Fruit fly (Drosophila melanogaster) whole organism, embryonic: ENCODE measurements around the gene ClpP.
A peak's percentile ranks its signal among the peaks of the same experiment; 100 is the strongest.

ENCODE experiments used
- Atf6 ChIP-seq: fragments of 200-800 bp; sonication (Bioruptor generic); IDR thresholded peaks from 2 replicates; pipeline ENCODE4 v1.3.6; 2022; ENCODE audit warnings: missing biosample characterization, missing genetic modification characterization
- Awh ChIP-seq: fragments of 200-800 bp; sonication (Bioruptor generic); IDR thresholded peaks from 2 replicates; pipeline ENCODE4, ENCODE4 v1.3.6; 2022; ENCODE audit warnings: missing biosample characterization, missing genetic modification characterization
- B-H2 ChIP-seq: fragments of 200-800 bp; sonication (Bioruptor generic); optimal IDR thresholded peaks from 2 replicates; lab custom pipeline; 2018; ENCODE audit warnings: missing biosample characterization, mild to moderate bottlenecking, missing genetic modification characterization
- CG10543 ChIP-seq: fragments of 200-800 bp; sonication (Bioruptor generic); optimal IDR thresholded peaks from 3 replicates; lab custom pipeline; 2017; ENCODE audit warnings: missing biosample characterization, mild to moderate bottlenecking, missing genetic modification characterization, moderate library complexity
- CG11398 ChIP-seq: fragments of 200-800 bp; sonication (Bioruptor generic); optimal IDR thresholded peaks from 2 replicates; lab custom pipeline; 2016; ENCODE audit warnings: missing biosample characterization, missing genetic modification characterization
- CG11696 ChIP-seq: fragments of 200-800 bp; sonication (Bioruptor generic); IDR thresholded peaks from 2 replicates; pipeline ENCODE4 v1.3.6; 2022; ENCODE audit warnings: missing biosample characterization, missing genetic modification characterization
- CG12236 ChIP-seq: fragments of 200-800 bp; sonication (Bioruptor generic); optimal IDR thresholded peaks from 2 replicates; lab custom pipeline; 2016; ENCODE audit warnings: missing biosample characterization, missing genetic modification characterization
- CG14014 ChIP-seq: fragments of 200-800 bp; sonication (Bioruptor generic); IDR thresholded peaks from 2 replicates; pipeline ENCODE4 v1.3.6; 2022; ENCODE audit warnings: missing biosample characterization, missing genetic modification characterization
- CG14710 ChIP-seq: fragments of 200-800 bp; sonication (Bioruptor generic); optimal IDR thresholded peaks from 3 replicates; lab custom pipeline; 2019; ENCODE audit warnings: missing biosample characterization, mild to moderate bottlenecking, missing genetic modification characterization, moderate library complexity
- CG14965 ChIP-seq: fragments of 200-800 bp; sonication (Bioruptor generic); optimal IDR thresholded peaks from 2 replicates; lab custom pipeline; 2016; ENCODE audit warnings: missing biosample characterization, missing genetic modification characterization, borderline replicate concordance
- CG15696 ChIP-seq: fragments of 200-800 bp; sonication (Bioruptor generic); optimal IDR thresholded peaks from 2 replicates; lab custom pipeline; 2019; ENCODE audit warnings: missing biosample characterization, mild to moderate bottlenecking, missing genetic modification characterization, moderate library complexity
- CG17829 ChIP-seq: fragments of 200-800 bp; optimal IDR thresholded peaks from 2 replicates; lab custom pipeline; 2019; ENCODE audit warnings: missing biosample characterization, mild to moderate bottlenecking, missing genetic modification characterization, moderate library complexity
- CG17912 ChIP-seq: fragments of 200-800 bp; sonication (Bioruptor generic); optimal IDR thresholded peaks from 2 replicates; lab custom pipeline; 2018; ENCODE audit warnings: missing biosample characterization, mild to moderate bottlenecking, missing genetic modification characterization
- CG32767 ChIP-seq: fragments of 200-800 bp; sonication (Bioruptor generic); IDR thresholded peaks from 2 replicates; pipeline ENCODE4 v1.3.6; 2022; ENCODE audit warnings: missing biosample characterization, missing genetic modification characterization
- CG33213 ChIP-seq: fragments of 200-800 bp; sonication (Bioruptor generic); optimal IDR thresholded peaks from 3 replicates; lab custom pipeline; 2016; ENCODE audit warnings: missing biosample characterization, missing genetic modification characterization
- CG3995 ChIP-seq: fragments of 200-800 bp; sonication (Bioruptor generic); optimal IDR thresholded peaks from 3 replicates; lab custom pipeline; 2016; ENCODE audit warnings: missing biosample characterization, missing genetic modification characterization
- CG4360 ChIP-seq: fragments of 200-800 bp; sonication (Bioruptor generic); IDR thresholded peaks from 2 replicates; pipeline ENCODE4 v1.3.6; 2022; ENCODE audit warnings: missing biosample characterization, missing genetic modification characterization
- CG6654 ChIP-seq: fragments of 200-800 bp; sonication (Bioruptor generic); optimal IDR thresholded peaks from 2 replicates; lab custom pipeline; 2017; ENCODE audit warnings: missing biosample characterization, mild to moderate bottlenecking, missing genetic modification characterization
- CG6689 ChIP-seq: fragments of 200-800 bp; sonication (Bioruptor generic); IDR thresholded peaks from 2 replicates; pipeline ENCODE4 v1.3.6; 2022; ENCODE audit warnings: missing biosample characterization, missing genetic modification characterization
- CG6791 ChIP-seq: fragments of 200-800 bp; sonication (Bioruptor generic); IDR thresholded peaks from 3 replicates; pipeline ENCODE4 v1.3.6; 2022; ENCODE audit warnings: missing biosample characterization, missing genetic modification characterization; ENCODE audit not compliant: partially characterized antibody
- CG7271 ChIP-seq: fragments of 200-800 bp; sonication (Bioruptor generic); optimal IDR thresholded peaks from 2 replicates; lab custom pipeline; 2018; ENCODE audit warnings: missing biosample characterization, mild to moderate bottlenecking, missing genetic modification characterization, moderate library complexity
- CG8281 ChIP-seq: fragments of 200-800 bp; sonication (Bioruptor generic); optimal IDR thresholded peaks from 2 replicates; lab custom pipeline; 2018; ENCODE audit warnings: missing biosample characterization, mild to moderate bottlenecking, missing genetic modification characterization, moderate library complexity
- CG8359 ChIP-seq: fragments of 200-800 bp; sonication (Bioruptor generic); optimal IDR thresholded peaks from 2 replicates; lab custom pipeline; 2017; ENCODE audit warnings: missing biosample characterization, mild to moderate bottlenecking, missing genetic modification characterization, borderline replicate concordance
- CG8944 ChIP-seq: fragments of 200-800 bp; sonication (Bioruptor generic); optimal IDR thresholded peaks from 3 replicates; lab custom pipeline; 2016; ENCODE audit warnings: missing biosample characterization, missing genetic modification characterization
- Dip3 ChIP-seq: fragments of 200-800 bp; sonication (Bioruptor generic); optimal IDR thresholded peaks from 3 replicates; lab custom pipeline; 2016; ENCODE audit warnings: missing biosample characterization, missing genetic modification characterization
- Fer3 ChIP-seq: fragments of 200-800 bp; sonication (Bioruptor generic); optimal IDR thresholded peaks from 2 replicates; lab custom pipeline; 2018; ENCODE audit warnings: missing biosample characterization, mild to moderate bottlenecking, missing genetic modification characterization, moderate library complexity
- H2.0 ChIP-seq: fragments of 200-800 bp; sonication (Bioruptor generic); IDR thresholded peaks from 2 replicates; pipeline ENCODE4 v1.3.6; 2022; ENCODE audit warnings: missing biosample characterization, missing genetic modification characterization
- HHEX ChIP-seq: fragments of 200-800 bp; sonication (Bioruptor generic); optimal IDR thresholded peaks from 3 replicates; lab custom pipeline; 2017; ENCODE audit warnings: missing biosample characterization, mild to moderate bottlenecking, missing genetic modification characterization, missing genetic modification reagents
- Hmx ChIP-seq: fragments of 200-800 bp; sonication (Bioruptor generic); optimal IDR thresholded peaks from 2 replicates; lab custom pipeline; 2016; ENCODE audit warnings: missing biosample characterization, missing genetic modification characterization
- Hr78 ChIP-seq, 2 experiments: fragments of 200-800 bp in 1 of 2; fragments of >200 bp in 1 of 2; sonication (Bioruptor generic) in 1 of 2; optimal IDR thresholded peaks; 2 replicates each; lab custom pipeline; 2017 to 2019; ENCODE audit warnings: missing biosample characterization in 2 of 2, missing genetic modification characterization in 2 of 2, mild to moderate bottlenecking in 1 of 2, moderate library complexity in 1 of 2
- Sox102F ChIP-seq: fragments of 200-800 bp; sonication (Bioruptor generic); optimal IDR thresholded peaks from 2 replicates; lab custom pipeline; 2018; ENCODE audit warnings: missing biosample characterization, mild to moderate bottlenecking, missing genetic modification characterization, moderate library complexity
- ase ChIP-seq: fragments of 200-800 bp; sonication (Bioruptor generic); IDR thresholded peaks from 3 replicates; pipeline ENCODE4 v1.3.6; 2022; ENCODE audit warnings: missing biosample characterization, missing genetic modification characterization
- cas ChIP-seq: fragments of 200-800 bp; sonication (Bioruptor generic); IDR thresholded peaks from 2 replicates; pipeline ENCODE4 v1.3.6; 2022; ENCODE audit warnings: missing biosample characterization, missing genetic modification characterization
- fd96Cb ChIP-seq: fragments of 200-800 bp; sonication (Bioruptor generic); optimal IDR thresholded peaks from 2 replicates; lab custom pipeline; 2018; ENCODE audit warnings: missing biosample characterization, mild to moderate bottlenecking, missing genetic modification characterization, moderate library complexity
- her ChIP-seq: fragments of 200-800 bp; sonication (Bioruptor generic); optimal IDR thresholded peaks from 2 replicates; lab custom pipeline; 2016; ENCODE audit warnings: missing biosample characterization, missing genetic modification characterization
- jumu ChIP-seq: fragments of 200-800 bp; sonication (Bioruptor generic); optimal IDR thresholded peaks from 3 replicates; lab custom pipeline; 2016; ENCODE audit warnings: missing biosample characterization, missing genetic modification characterization
- kah ChIP-seq: fragments of 200-800 bp; sonication (Bioruptor generic); optimal IDR thresholded peaks from 2 replicates; lab custom pipeline; 2018; ENCODE audit warnings: missing biosample characterization, mild to moderate bottlenecking, missing genetic modification characterization
- mirr ChIP-seq: fragments of 200-800 bp; sonication (Bioruptor generic); optimal IDR thresholded peaks from 3 replicates; lab custom pipeline; 2018; ENCODE audit warnings: missing biosample characterization, mild to moderate bottlenecking, missing genetic modification characterization
- org-1 ChIP-seq: fragments of 200-800 bp; sonication (Bioruptor generic); optimal IDR thresholded peaks from 2 replicates; lab custom pipeline; 2017; ENCODE audit warnings: missing biosample characterization, missing genetic modification characterization
- otp ChIP-seq: fragments of 200-800 bp; sonication (Bioruptor generic); IDR thresholded peaks from 3 replicates; pipeline ENCODE4, ENCODE4 v1.3.6; 2022; ENCODE audit warnings: missing biosample characterization, missing genetic modification characterization
- sc ChIP-seq, 3 experiments: fragments of >200 bp in 2 of 3; fragments of 200-800 bp in 1 of 3; sonication (Bioruptor generic) in 1 of 3; optimal IDR thresholded peaks; 2 replicates in 2 of 3; 3 replicates in 1 of 3; lab custom pipeline; 2017; ENCODE audit warnings: mild to moderate bottlenecking in 1 of 3, missing biosample characterization in 1 of 3, missing genetic modification characterization in 1 of 3, missing genetic modification reagents in 1 of 3
- schlank ChIP-seq: fragments of 200-800 bp; sonication (Bioruptor generic); optimal IDR thresholded peaks from 2 replicates; lab custom pipeline; 2018; ENCODE audit warnings: missing biosample characterization, mild to moderate bottlenecking, missing genetic modification characterization
- sd ChIP-seq: fragments of 200-800 bp; sonication (Bioruptor generic); optimal IDR thresholded peaks from 3 replicates; lab custom pipeline; 2018; ENCODE audit warnings: missing biosample characterization, mild to moderate bottlenecking, missing genetic modification characterization, moderate library complexity
- seq ChIP-seq: fragments of 200-800 bp; sonication (Bioruptor generic); IDR thresholded peaks from 2 replicates; pipeline ENCODE4 v1.3.6; 2022; ENCODE audit warnings: missing biosample characterization, missing genetic modification characterization
- shn ChIP-seq: fragments of 200-800 bp; sonication (Bioruptor generic); optimal IDR thresholded peaks from 3 replicates; lab custom pipeline; 2016; ENCODE audit warnings: missing biosample characterization, missing genetic modification characterization
- slbo ChIP-seq: fragments of 200-800 bp; sonication (Bioruptor generic); IDR thresholded peaks from 2 replicates; pipeline ENCODE4 v1.3.6; 2022; ENCODE audit warnings: missing biosample characterization, missing genetic modification characterization
- sug ChIP-seq: fragments of 200-800 bp; optimal IDR thresholded peaks from 2 replicates; lab custom pipeline; 2019; ENCODE audit warnings: missing biosample characterization, mild to moderate bottlenecking, missing genetic modification characterization, moderate library complexity
- wdn ChIP-seq: fragments of 200-800 bp; sonication (Bioruptor generic); IDR thresholded peaks from 2 replicates; pipeline ENCODE4 v1.3.6; 2022; ENCODE audit warnings: missing biosample characterization, missing genetic modification characterization
- zen ChIP-seq: fragments of 200-800 bp; sonication (Bioruptor generic); optimal IDR thresholded peaks from 3 replicates; lab custom pipeline; 2018; ENCODE audit warnings: missing biosample characterization, mild to moderate bottlenecking, missing genetic modification characterization, moderate library complexity

ClpP gene

dm6 chr2L:10381890-10382450 lies 25.4 kb downstream of the ClpP start, which contains the start of gene CG5096 (continued):
- TF ChIP-seq cas (GFP tag; lab: Robert Waterston, UW) (peak; percentile 76; the same call in 1 of the 2 replicates), wdn (peak; percentile 79), CG10543 (GFP tag; lab: Kevin White, UChicago) (peak; percentile 49), CG3995 (peak; percentile 49), CG15696 (tag; lab: Kevin White, UChicago) (peak; percentile 42), sug (tag; lab: Kevin White, UChicago) (peak; percentile 89), CG14014 (peak; percentile 92), CG17912 (peak; percentile 43), mirr (GFP tag; lab: Kevin White, UChicago) (peak; percentile 91), CG14965 (GFP tag; lab: Kevin White, UChicago) (no peak), jumu (peak; percentile 53), HHEX (GFP tag; lab: Kevin White, UChicago) (peak; percentile 90), CG6791 (GFP tag; lab: Robert Waterston, UW) (no peak), Hmx (GFP tag; lab: Kevin White, UChicago) (peak; percentile 69), ase (peak; percentile 77; the same call in 2 of the 3 replicates), kah (peak; percentile 67), Awh (GFP tag; lab: Robert Waterston, UW) (peak; percentile 89), Sox102F (GFP tag; lab: Kevin White, UChicago) (peak; percentile 91), seq (peak; percentile 89), CG8281 (tag; lab: Kevin White, UChicago) (peak; percentile 72), CG33213 (GFP tag; lab: Kevin White, UChicago) (peak; percentile 45), otp (GFP tag; lab: Robert Waterston, UW) (peak; percentile 87), Atf6 (GFP tag; lab: Robert Waterston, UW) (peak; percentile 95), H2.0 (GFP tag; lab: Robert Waterston, UW) (peak; percentile 79), CG11696 (peak; percentile 75), org-1 (GFP tag; lab: Kevin White, UChicago) (peak; percentile 78), Fer3 (tag; lab: Kevin White, UChicago) (peak; percentile 96), B-H2 (GFP tag; lab: Kevin White, UChicago) (peak; percentile 84), sc (optimal IDR thresholded peaks at IDR 0.05; lab: Kevin White, UChicago) (no peak), sc (GFP tag; optimal IDR thresholded peaks at IDR 0.05; lab: Kevin White, UChicago) (peak; percentile 51), CG12236 (GFP tag; lab: Kevin White, UChicago) (peak; percentile 49), CG6654 (GFP tag; lab: Kevin White, UChicago) (peak; percentile 64), her (GFP tag; lab: Kevin White, UChicago) (peak; percentile 82), Dip3 (GFP tag; lab: Kevin White, UChicago) (peak; percentile 87), CG4360 (GFP tag; lab: Robert Waterston, UW) (peak; percentile 62), CG8359 (GFP tag; lab: Kevin White, UChicago) (peak; percentile 49), CG7271 (tag; lab: Kevin White, UChicago) (no peak), zen (tag; lab: Kevin White, UChicago) (peak; percentile 66), shn (GFP tag; lab: Kevin White, UChicago) (peak; percentile 18), CG8944 (peak; percentile 43), schlank (tag; lab: Kevin White, UChicago) (peak; percentile 84), CG6689 (GFP tag; lab: Robert Waterston, UW) (peak; percentile 89), sd (tag; lab: Kevin White, UChicago) (peak; percentile 91), fd96Cb (tag; lab: Kevin White, UChicago) (peak; percentile 84), CG14710 (tag; lab: Kevin White, UChicago) (peak; percentile 67), slbo (peak; percentile 91), CG32767 (GFP tag; lab: Robert Waterston, UW) (peak; percentile 82), CG11398 (GFP tag; lab: Kevin White, UChicago) (peak; percentile 62), Hr78 (GFP tag; optimal IDR thresholded peaks at IDR 0.05; lab: Kevin White, UChicago) (no peak), CG17829 (peak; percentile 88)
